Fruit fly (Drosophila melanogaster) whole organism, prepupa: Measurements from ENCODE around the gene RpLP0.
A peak's percentile ranks its signal among the peaks of the same experiment; 100 is the strongest.

ENCODE experiments used
- Blimp-1 ChIP-seq: fragments of 200-800 bp; sonication (Bioruptor generic); optimal IDR thresholded peaks from 3 replicates; lab custom pipeline; 2017; ENCODE audit warnings: missing biosample characterization, missing genetic modification characterization, mild to moderate bottlenecking, moderate library complexity, missing genetic modification reagents
- CG10669 ChIP-seq: fragments of 200-800 bp; sonication (Bioruptor generic); optimal IDR thresholded peaks from 3 replicates; lab custom pipeline; 2018; ENCODE audit warnings: missing biosample characterization, mild to moderate bottlenecking, missing genetic modification characterization, moderate library complexity
- CG11902 ChIP-seq: fragments of 200-800 bp; sonication (Bioruptor generic); optimal IDR thresholded peaks from 3 replicates; lab custom pipeline; 2016; ENCODE audit warnings: missing biosample characterization, missing genetic modification characterization
- CG16779 ChIP-seq: fragments of 200-800 bp; sonication (Bioruptor generic); optimal IDR thresholded peaks from 3 replicates; lab custom pipeline; 2017; ENCODE audit warnings: missing biosample characterization, mild to moderate bottlenecking, missing genetic modification characterization
- CG34406 ChIP-seq: fragments of 200-800 bp; sonication (Bioruptor generic); optimal IDR thresholded peaks from 3 replicates; lab custom pipeline; 2016; ENCODE audit warnings: missing biosample characterization, missing genetic modification characterization
- CG4318 ChIP-seq: fragments of 200-800 bp; sonication (Bioruptor generic); optimal IDR thresholded peaks from 3 replicates; lab custom pipeline; 2017; ENCODE audit warnings: missing biosample characterization, mild to moderate bottlenecking, missing genetic modification characterization
- CG6808 ChIP-seq: fragments of 200-800 bp; sonication (Bioruptor generic); optimal IDR thresholded peaks from 3 replicates; lab custom pipeline; 2017; ENCODE audit warnings: missing biosample characterization, missing genetic modification characterization, mild to moderate bottlenecking, moderate library complexity, missing genetic modification reagents
- CG6854 ChIP-seq: fragments of 200-800 bp; sonication (Bioruptor generic); optimal IDR thresholded peaks from 2 replicates; lab custom pipeline; 2017; ENCODE audit warnings: missing biosample characterization, mild to moderate bottlenecking, missing genetic modification characterization
- CG7368 ChIP-seq: fragments of 200-800 bp; sonication (Bioruptor generic); optimal IDR thresholded peaks from 3 replicates; lab custom pipeline; 2016; ENCODE audit warnings: missing biosample characterization, missing genetic modification characterization
- CG8119 ChIP-seq: fragments of 200-800 bp; sonication (Bioruptor generic); IDR thresholded peaks from 3 replicates; pipeline ENCODE4 v1.3.6; 2022; ENCODE audit warnings: missing biosample characterization, missing genetic modification characterization
- CG8319 ChIP-seq: fragments of 200-800 bp; sonication (Bioruptor generic); optimal IDR thresholded peaks from 3 replicates; lab custom pipeline; 2016; ENCODE audit warnings: missing biosample characterization, missing genetic modification characterization
- CG8632 ChIP-seq: fragments of 200-800 bp; sonication (Bioruptor generic); optimal IDR thresholded peaks from 3 replicates; lab custom pipeline; 2016; ENCODE audit warnings: missing biosample characterization, missing genetic modification characterization
- Eip78C ChIP-seq: fragments of 200-800 bp; sonication (Bioruptor generic); peaks from one replicate; lab custom pipeline; 2016; ENCODE audit warnings: missing biosample characterization, missing genetic modification characterization
- Ets21C ChIP-seq: fragments of 200-800 bp; sonication (Bioruptor generic); optimal IDR thresholded peaks from 3 replicates; lab custom pipeline; 2016; ENCODE audit warnings: missing biosample characterization, missing genetic modification characterization
- Ets96B ChIP-seq: fragments of 200-800 bp; optimal IDR thresholded peaks from 2 replicates; lab custom pipeline; 2019; ENCODE audit warnings: missing biosample characterization, mild to moderate bottlenecking, missing genetic modification characterization, moderate library complexity
- Gug ChIP-seq: fragments of 200-800 bp; sonication (Bioruptor generic); IDR thresholded peaks from 2 replicates; pipeline ENCODE4 v1.3.6; 2022; ENCODE audit warnings: missing biosample characterization, missing genetic modification characterization
- Hr38 ChIP-seq: sonication (Bioruptor generic); optimal IDR thresholded peaks from 2 replicates; lab custom pipeline; 2016; ENCODE audit warnings: missing biosample characterization, missing genetic modification characterization
- Hr39 ChIP-seq: fragments of 200-800 bp; sonication (Bioruptor generic); optimal IDR thresholded peaks from 2 replicates; lab custom pipeline; 2016; ENCODE audit warnings: missing biosample characterization, missing genetic modification characterization
- Hr4 ChIP-seq: fragments of 200-800 bp; sonication (Bioruptor generic); optimal IDR thresholded peaks from 3 replicates; lab custom pipeline; 2016; ENCODE audit warnings: missing biosample characterization, missing genetic modification characterization
- Lpt ChIP-seq: fragments of 200-800 bp; sonication (Bioruptor generic); optimal IDR thresholded peaks from 3 replicates; lab custom pipeline; 2016; ENCODE audit warnings: missing biosample characterization, missing genetic modification characterization
- Smox ChIP-seq: fragments of 200-800 bp; sonication (Bioruptor generic); optimal IDR thresholded peaks from 3 replicates; lab custom pipeline; 2016; ENCODE audit warnings: missing biosample characterization, missing genetic modification characterization
- Sox102F ChIP-seq: fragments of 200-800 bp; sonication (Bioruptor generic); optimal IDR thresholded peaks from 2 replicates; lab custom pipeline; 2016; ENCODE audit warnings: missing biosample characterization, mild to moderate bottlenecking, missing genetic modification characterization
- Sox14 ChIP-seq: fragments of 200-800 bp; sonication (Bioruptor generic); optimal IDR thresholded peaks from 3 replicates; lab custom pipeline; 2016; ENCODE audit warnings: missing biosample characterization, missing genetic modification characterization
- Sox15 ChIP-seq: fragments of 200-800 bp; sonication (Bioruptor generic); optimal IDR thresholded peaks from 3 replicates; lab custom pipeline; 2016; ENCODE audit warnings: missing biosample characterization, missing genetic modification characterization
- acj6 ChIP-seq: fragments of 200-800 bp; sonication (Bioruptor generic); optimal IDR thresholded peaks from 3 replicates; lab custom pipeline; 2016; ENCODE audit warnings: missing biosample characterization, missing genetic modification characterization
- cyc ChIP-seq: fragments of 200-800 bp; sonication (Bioruptor generic); optimal IDR thresholded peaks from 3 replicates; lab custom pipeline; 2016; ENCODE audit warnings: missing biosample characterization, missing genetic modification characterization
- eg ChIP-seq: fragments of 200-800 bp; sonication (Bioruptor generic); IDR thresholded peaks from 3 replicates; pipeline ENCODE4 v1.3.6; 2022; ENCODE audit warnings: missing biosample characterization, missing genetic modification characterization
- fd85E ChIP-seq: fragments of 200-800 bp; sonication (Bioruptor generic); optimal IDR thresholded peaks from 3 replicates; lab custom pipeline; 2016; ENCODE audit warnings: missing biosample characterization, missing genetic modification characterization
- fkh ChIP-seq: fragments of 200-800 bp; sonication (Bioruptor generic); optimal IDR thresholded peaks from 3 replicates; lab custom pipeline; 2017; ENCODE audit warnings: missing biosample characterization, mild to moderate bottlenecking, missing genetic modification characterization, moderate library complexity
- net ChIP-seq: fragments of 200-800 bp; sonication (Bioruptor generic); optimal IDR thresholded peaks from 3 replicates; lab custom pipeline; 2016; ENCODE audit warnings: missing biosample characterization, missing genetic modification characterization
- pdm3 ChIP-seq: fragments of 200-800 bp; sonication (Bioruptor generic); optimal IDR thresholded peaks from 3 replicates; lab custom pipeline; 2016; ENCODE audit warnings: missing biosample characterization, missing genetic modification characterization
- salr ChIP-seq, 2 experiments: fragments of 200-800 bp; sonication (Bioruptor generic); optimal IDR thresholded peaks; 3 replicates each; lab custom pipeline; 2016 to 2018; ENCODE audit warnings: missing biosample characterization in 2 of 2, missing genetic modification characterization in 2 of 2, mild to moderate bottlenecking in 1 of 2
- spab ChIP-seq: fragments of 200-800 bp; sonication (Bioruptor generic); optimal IDR thresholded peaks from 2 replicates; lab custom pipeline; 2017; ENCODE audit warnings: missing biosample characterization, mild to moderate bottlenecking, missing genetic modification characterization, missing genetic modification reagents
- ss ChIP-seq, 2 experiments: fragments of 200-800 bp; sonication (Bioruptor generic); optimal IDR thresholded peaks; 2 replicates in 1 of 2; 3 replicates in 1 of 2; lab custom pipeline; 2017 to 2018; ENCODE audit warnings: mild to moderate bottlenecking in 2 of 2, missing biosample characterization in 2 of 2, missing genetic modification characterization in 2 of 2, moderate library complexity in 1 of 2
- topi ChIP-seq: fragments of 200-800 bp; sonication (Bioruptor generic); optimal IDR thresholded peaks from 3 replicates; lab custom pipeline; 2016; ENCODE audit warnings: missing biosample characterization, missing genetic modification characterization

The RpLP0 gene

DNA sequence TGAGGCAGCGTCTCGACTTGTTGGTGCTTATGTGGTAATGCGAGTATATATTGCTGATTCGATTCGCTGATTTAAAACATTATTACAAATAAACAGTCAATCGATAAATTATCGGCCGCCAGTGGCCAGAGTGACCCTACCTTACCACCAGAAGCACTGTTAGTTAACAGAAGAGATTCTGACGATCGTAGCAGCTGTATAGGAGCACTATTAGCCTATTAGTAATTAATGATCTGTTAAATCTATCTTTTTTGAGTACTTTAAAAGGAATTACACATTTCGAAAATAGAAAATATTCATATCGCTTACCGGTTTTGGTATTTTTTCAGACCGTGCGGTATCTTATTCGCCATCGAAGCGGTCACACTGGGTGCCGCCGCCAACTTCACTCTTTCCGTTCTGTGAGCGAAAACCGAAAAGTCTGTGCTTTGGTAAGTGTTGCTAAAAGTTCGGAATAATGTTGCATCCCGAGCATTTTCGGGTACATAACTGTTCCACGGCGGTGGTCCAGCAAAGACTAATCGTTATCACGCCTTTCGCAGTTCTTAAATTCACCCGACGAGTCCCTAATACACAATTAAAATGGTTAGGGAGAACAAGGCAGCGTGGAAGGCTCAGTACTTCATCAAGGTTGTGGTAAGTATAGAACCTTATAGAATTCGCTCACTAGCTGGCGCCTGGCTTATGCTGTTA, at the start of gene RpLP0, which contains the start of gene CG7130 (continued):
- TF ChIP-seq CG6808 = peak; percentile 72
- TF ChIP-seq net (GFP tag; lab: Kevin White, UChicago) = peak; percentile 88
- TF ChIP-seq Ets21C (GFP tag; lab: Kevin White, UChicago) = peak; percentile 32
- peak; percentile 94 for TF ChIP-seq CG6854
- TF ChIP-seq CG34406 (GFP tag; lab: Kevin White, UChicago) = peak; percentile 83
- TF ChIP-seq Sox102F (GFP tag; lab: Kevin White, UChicago) = peak; percentile 86
- peak; percentile 40 for TF ChIP-seq Sox15
- peak; percentile 43 for TF ChIP-seq Ets96B (tag; lab: Kevin White, UChicago)
- peak; percentile 64 for TF ChIP-seq CG11902 (GFP tag; lab: Kevin White, UChicago)
- TF ChIP-seq, all 60 proteins: peak for 55

dm6 chr3L:22028225-22028624, 47.4 kb upstream of the RpLP0 start, which contains the start of gene CG7140:
CG7140 (minus strand) TSS chr3L:22028325.
- TF ChIP-seq Sox102F (GFP tag; lab: Kevin White, UChicago) = no peak
- no peak for TF ChIP-seq acj6 (GFP tag; lab: Kevin White, UChicago)
- TF ChIP-seq Smox (GFP tag; lab: Kevin White, UChicago) = no peak
- TF ChIP-seq Hr38 (GFP tag; lab: Kevin White, UChicago) = no peak

DNA sequence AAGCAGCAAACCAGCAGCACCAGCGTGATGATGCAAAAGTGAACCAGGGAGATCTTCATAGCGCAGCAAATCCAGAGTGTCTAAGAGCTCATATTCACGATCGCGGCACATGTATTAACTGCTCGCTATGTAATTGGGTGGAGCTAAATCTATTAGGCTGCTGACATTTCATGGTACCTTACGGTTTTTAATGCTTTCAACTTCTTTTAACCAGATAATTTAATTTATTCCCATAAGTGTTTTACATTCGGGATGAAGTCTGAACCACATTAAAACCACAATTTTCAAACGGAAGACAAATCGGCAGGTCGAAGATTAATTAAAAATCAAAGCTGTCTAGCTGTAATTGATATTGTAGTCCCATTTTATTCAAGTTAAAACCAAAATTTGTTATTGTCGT, 46.0 kb upstream of the RpLP0 start, which contains the start of gene CG43392:
TSS of gene CG43392 (minus strand) at position 101 of the 400 bp plus-strand sequence.
- TF ChIP-seq CG8319 (GFP tag; lab: Kevin White, UChicago) = no peak
- no peak for TF ChIP-seq Sox14
- no peak for TF ChIP-seq cyc
- no peak for TF ChIP-seq Hr39 (GFP tag; lab: Kevin White, UChicago)
- TF ChIP-seq Smox (GFP tag; lab: Kevin White, UChicago) = no peak
- no peak for TF ChIP-seq CG16779 (tag; lab: Kevin White, UChicago)
- no peak for TF ChIP-seq fkh (GFP tag; lab: Kevin White, UChicago)
- no peak for TF ChIP-seq CG4318 (GFP tag; lab: Kevin White, UChicago)
- no peak for TF ChIP-seq CG10669 (GFP tag; lab: Kevin White, UChicago)
- TF ChIP-seq Sox15 = no peak
- no peak for TF ChIP-seq Blimp-1 (GFP tag; lab: Kevin White, UChicago)
- TF ChIP-seq CG8119 = no peak
- no peak for TF ChIP-seq salr (GFP tag; optimal IDR thresholded peaks at IDR 0.05; lab: Kevin White, UChicago)
- TF ChIP-seq Lpt (GFP tag; lab: Kevin White, UChicago) = no peak
- TF ChIP-seq CG6854 = no peak
- no peak for TF ChIP-seq ss (GFP tag; optimal IDR thresholded peaks at IDR 0.05; lab: Kevin White, UChicago)

dm6 chr3L:22034717-22035116, 41.0 kb upstream of the RpLP0 start, which contains the start of gene Oct-TyrR:
Oct-TyrR (plus strand) TSS chr3L:22035003.
- no peak for TF ChIP-seq fd85E (GFP tag; lab: Kevin White, UChicago)
- TF ChIP-seq spab = no peak
- no peak for TF ChIP-seq Hr4 (GFP tag; lab: Kevin White, UChicago)
- TF ChIP-seq pdm3 (GFP tag; lab: Kevin White, UChicago) = no peak

DNA sequence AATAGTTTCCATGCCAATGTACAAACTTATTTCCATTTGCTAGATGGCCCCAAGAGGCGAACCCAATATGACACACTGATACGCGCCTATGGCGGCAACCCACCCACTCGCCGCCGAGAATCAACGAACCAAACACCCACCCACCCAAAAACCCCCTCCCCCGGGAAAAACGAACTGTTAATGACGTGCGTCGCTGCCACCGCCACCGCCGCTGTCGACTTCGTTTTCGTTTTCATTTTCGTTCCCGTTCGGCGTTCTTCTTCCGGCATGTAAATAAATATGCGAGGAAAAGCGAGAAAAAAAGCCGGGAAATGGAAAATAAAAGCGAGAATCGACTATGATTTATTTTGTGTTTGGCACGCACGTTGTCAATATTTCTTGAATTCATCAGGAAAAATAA, 24.5 kb upstream of the RpLP0 start:
- TF ChIP-seq Gug = no peak
- no peak for TF ChIP-seq Hr39 (GFP tag; lab: Kevin White, UChicago)
- no peak for TF ChIP-seq Smox (GFP tag; lab: Kevin White, UChicago)
- TF ChIP-seq eg (GFP tag; lab: Robert Waterston, UW) = no peak
- no peak for TF ChIP-seq CG7368 (GFP tag; lab: Kevin White, UChicago)
- TF ChIP-seq CG11902 (GFP tag; lab: Kevin White, UChicago) = no peak
- no peak for TF ChIP-seq Hr4 (GFP tag; lab: Kevin White, UChicago)
- no peak for TF ChIP-seq CG8632
- no peak for TF ChIP-seq Eip78C (GFP tag; lab: Kevin White, UChicago)
- no peak for TF ChIP-seq CG34406 (GFP tag; lab: Kevin White, UChicago)
- no peak for TF ChIP-seq topi (GFP tag; lab: Kevin White, UChicago)
